Worm (Caenorhabditis elegans) whole organism, L1 larva: ENCODE measurements around the gene snt-1.

Experiments used
- C04F5.9 ChIP-seq: sonication (generic microtip); optimal IDR thresholded peaks from 2 replicates; lab custom pipeline; 2016; ENCODE audit warnings: missing genetic modification characterization, missing compliant biosample characterization
- C16A3.4 ChIP-seq: fragments of 150-350 bp; optimal IDR thresholded peaks from 2 replicates; lab custom pipeline; 2014; ENCODE audit warnings: missing biosample characterization, missing genetic modification characterization
- C34B4.2 ChIP-seq: sonication (generic microtip); optimal IDR thresholded peaks from 2 replicates; lab custom pipeline; 2017; ENCODE audit warnings: mild to moderate bottlenecking, missing genetic modification characterization, missing compliant biosample characterization
- Y116A8C.19 ChIP-seq: sonication (generic microtip); optimal IDR thresholded peaks from 2 replicates; lab custom pipeline; 2016; ENCODE audit warnings: missing compliant biosample characterization, missing genetic modification characterization, borderline replicate concordance
- aha-1 ChIP-seq: fragments of 150-350 bp; optimal IDR thresholded peaks from 2 replicates; lab custom pipeline; 2014; ENCODE audit warnings: missing biosample characterization, missing genetic modification characterization
- ama-1 ChIP-seq: fragments of 150-350 bp; optimal IDR thresholded peaks from 2 replicates; lab custom pipeline; 2014
- blmp-1 ChIP-seq: fragments of 150-350 bp; optimal IDR thresholded peaks from 2 replicates; lab custom pipeline; 2014; ENCODE audit warnings: missing biosample characterization, missing genetic modification characterization
- ceh-90 ChIP-seq: sonication (generic microtip); optimal IDR thresholded peaks from 2 replicates; lab custom pipeline; 2016; ENCODE audit warnings: missing genetic modification characterization, missing compliant biosample characterization
- ces-1 ChIP-seq: fragments of 150-350 bp; optimal IDR thresholded peaks from 2 replicates; lab custom pipeline; 2014; ENCODE audit warnings: missing biosample characterization, missing genetic modification reagents, missing genetic modification characterization
- efl-1 ChIP-seq, 4 experiments: fragments of 150-350 bp; optimal IDR thresholded peaks in 3 of 4; peaks in 1 of 4; 1 replicate in 1 of 4; 2 replicates in 3 of 4; lab custom pipeline; 2014; ENCODE audit warnings: missing biosample characterization in 2 of 4, missing genetic modification characterization in 2 of 4, missing genetic modification reagents in 2 of 4
- efl-3 ChIP-seq: fragments of 200-800 bp; sonication (Bioruptor generic); optimal IDR thresholded peaks from 2 replicates; lab custom pipeline; 2018; ENCODE audit warnings: mild to moderate bottlenecking, missing genetic modification characterization, missing compliant biosample characterization
- egl-27 ChIP-seq, 2 experiments: fragments of 150-350 bp in 1 of 2; sonication (generic microtip); optimal IDR thresholded peaks; 3 replicates each; lab custom pipeline; 2017 to 2018; ENCODE audit warnings: missing biosample characterization in 2 of 2, missing genetic modification characterization in 2 of 2, missing genetic modification reagents in 2 of 2
- elt-3 ChIP-seq, 6 experiments: fragments of 150-350 bp in 1 of 6; sonication (generic microtip); optimal IDR thresholded peaks; 2 replicates each; lab custom pipeline; 2017 to 2018; ENCODE audit warnings: missing biosample characterization in 6 of 6, missing genetic modification characterization in 6 of 6, inconsistent platforms in 1 of 6
- ets-5 ChIP-seq: fragments of 200-800 bp; sonication (Bioruptor generic); IDR thresholded peaks from 2 replicates; pipeline ENCODE4 v1.3.6; 2022; ENCODE audit warnings: missing genetic modification characterization, missing compliant biosample characterization
- fkh-10 ChIP-seq: sonication (generic microtip); optimal IDR thresholded peaks from 2 replicates; lab custom pipeline; 2017; ENCODE audit warnings: missing biosample characterization, missing genetic modification reagents, missing genetic modification characterization
- fkh-4 ChIP-seq: sonication (generic microtip); optimal IDR thresholded peaks from 2 replicates; lab custom pipeline; 2016; ENCODE audit warnings: missing compliant biosample characterization, missing genetic modification characterization, borderline replicate concordance
- fos-1 ChIP-seq: fragments of 150-350 bp; optimal IDR thresholded peaks from 2 replicates; lab custom pipeline; 2014; ENCODE audit warnings: missing biosample characterization, missing genetic modification characterization
- hlh-17 ChIP-seq: fragments of 200-800 bp; sonication (Bioruptor generic); optimal IDR thresholded peaks from 2 replicates; lab custom pipeline; 2018; ENCODE audit warnings: missing genetic modification characterization, mild to moderate bottlenecking, missing compliant biosample characterization, moderate library complexity, borderline replicate concordance
- hpl-2 ChIP-seq: fragments of 150-350 bp; optimal IDR thresholded peaks from 2 replicates; lab custom pipeline; 2014; ENCODE audit warnings: missing biosample characterization, missing genetic modification reagents, missing genetic modification characterization
- irx-1 ChIP-seq: sonication (generic microtip); optimal IDR thresholded peaks from 2 replicates; lab custom pipeline; 2016; ENCODE audit warnings: missing genetic modification characterization, missing compliant biosample characterization
- jun-1 ChIP-seq: fragments of 150-350 bp; optimal IDR thresholded peaks from 2 replicates; lab custom pipeline; 2014; ENCODE audit warnings: missing biosample characterization, missing genetic modification reagents, missing genetic modification characterization
- lin-14 ChIP-seq: fragments of 200-800 bp; sonication (Bioruptor generic); optimal IDR thresholded peaks from 2 replicates; lab custom pipeline; 2018; ENCODE audit warnings: mild to moderate bottlenecking, missing genetic modification characterization, moderate library complexity, missing compliant biosample characterization
- lin-35 ChIP-seq, 2 experiments: fragments of 150-350 bp; optimal IDR thresholded peaks; 2 replicates each; lab custom pipeline; 2014; ENCODE audit warnings: missing biosample characterization in 2 of 2, missing genetic modification characterization in 2 of 2, missing genetic modification reagents in 2 of 2
- lin-39 ChIP-seq: fragments of 150-350 bp; optimal IDR thresholded peaks from 2 replicates; lab custom pipeline; 2014; ENCODE audit warnings: missing biosample characterization, missing genetic modification reagents, missing genetic modification characterization
- lir-3 ChIP-seq: sonication (generic microtip); optimal IDR thresholded peaks from 2 replicates; lab custom pipeline; 2016; ENCODE audit warnings: mild to moderate bottlenecking, missing genetic modification characterization, moderate library complexity, missing compliant biosample characterization; ENCODE audit not compliant: poor library complexity
- lsy-2 ChIP-seq, 2 experiments: fragments of 150-350 bp; optimal IDR thresholded peaks; 2 replicates each; lab custom pipeline; 2014; ENCODE audit warnings: missing biosample characterization in 2 of 2, missing genetic modification characterization in 2 of 2
- mab-9 ChIP-seq: fragments of 200-800 bp; sonication (Bioruptor generic); IDR thresholded peaks from 2 replicates; pipeline ENCODE4 v1.3.6; 2022; ENCODE audit warnings: missing genetic modification reagents, missing genetic modification characterization, missing compliant biosample characterization
- nhr-19 ChIP-seq: fragments of 200-800 bp; sonication (Bioruptor generic); conservative IDR thresholded peaks from 2 replicates; pipeline ENCODE4 v1.3.6; 2022; ENCODE audit warnings: missing genetic modification characterization, missing compliant biosample characterization
- nhr-20 ChIP-seq: sonication (generic microtip); optimal IDR thresholded peaks from 2 replicates; lab custom pipeline; 2016; ENCODE audit warnings: mild to moderate bottlenecking, missing genetic modification characterization, missing compliant biosample characterization
- nhr-237 ChIP-seq: fragments of 150-350 bp; optimal IDR thresholded peaks from 2 replicates; lab custom pipeline; 2014; ENCODE audit warnings: missing biosample characterization, missing genetic modification characterization
- nhr-28 ChIP-seq: fragments of 150-350 bp; optimal IDR thresholded peaks from 2 replicates; lab custom pipeline; 2014; ENCODE audit warnings: missing biosample characterization, missing genetic modification characterization
- nhr-47 ChIP-seq: sonication (generic microtip); optimal IDR thresholded peaks from 2 replicates; lab custom pipeline; 2016; ENCODE audit warnings: mild to moderate bottlenecking, missing genetic modification characterization, moderate library complexity, missing compliant biosample characterization
- nhr-71 ChIP-seq: sonication (generic microtip); optimal IDR thresholded peaks from 2 replicates; lab custom pipeline; 2016; ENCODE audit warnings: mild to moderate bottlenecking, missing genetic modification characterization, moderate library complexity, missing compliant biosample characterization
- nhr-77 ChIP-seq: fragments of 150-350 bp; optimal IDR thresholded peaks from 2 replicates; lab custom pipeline; 2014; ENCODE audit warnings: missing biosample characterization, missing genetic modification characterization
- nhr-85 ChIP-seq: sonication (generic microtip); peaks from one replicate; lab custom pipeline; 2016; ENCODE audit warnings: missing genetic modification characterization, inconsistent platforms, missing compliant biosample characterization
- nhr-90 ChIP-seq: sonication (generic microtip); optimal IDR thresholded peaks from 2 replicates; lab custom pipeline; 2016; ENCODE audit warnings: mild to moderate bottlenecking, missing genetic modification characterization, missing compliant biosample characterization; ENCODE audit not compliant: poor library complexity
- pag-3 ChIP-seq: sonication (generic microtip); optimal IDR thresholded peaks from 2 replicates; lab custom pipeline; 2017; ENCODE audit warnings: missing genetic modification characterization, mild to moderate bottlenecking, missing compliant biosample characterization, antibody characterized with exemption, borderline replicate concordance; ENCODE audit not compliant: insufficient read depth
- rnt-1 ChIP-seq: sonication (generic microtip); optimal IDR thresholded peaks from 2 replicates; lab custom pipeline; 2016; ENCODE audit warnings: mild to moderate bottlenecking, missing genetic modification characterization, moderate library complexity, missing compliant biosample characterization
- snu-23 ChIP-seq: sonication (generic microtip); optimal IDR thresholded peaks from 2 replicates; lab custom pipeline; 2016; ENCODE audit warnings: missing genetic modification characterization, missing compliant biosample characterization
- sox-4 ChIP-seq: sonication (generic microtip); optimal IDR thresholded peaks from 2 replicates; lab custom pipeline; 2016; ENCODE audit warnings: missing genetic modification characterization, missing compliant biosample characterization
- sup-37 ChIP-seq: fragments of 200-800 bp; sonication (Bioruptor generic); optimal IDR thresholded peaks from 2 replicates; lab custom pipeline; 2018; ENCODE audit warnings: mild to moderate bottlenecking, missing genetic modification characterization, missing compliant biosample characterization
- swsn-7 ChIP-seq: sonication (generic microtip); optimal IDR thresholded peaks from 2 replicates; lab custom pipeline; 2016; ENCODE audit warnings: missing genetic modification characterization, missing compliant biosample characterization
- tbx-2 ChIP-seq: sonication (generic microtip); optimal IDR thresholded peaks from 2 replicates; lab custom pipeline; 2016; ENCODE audit warnings: missing genetic modification characterization, missing compliant biosample characterization
- tlp-1 ChIP-seq: fragments of 150-350 bp; optimal IDR thresholded peaks from 2 replicates; lab custom pipeline; 2014; ENCODE audit warnings: missing biosample characterization, missing genetic modification characterization
- unc-130 ChIP-seq: fragments of 150-350 bp; optimal IDR thresholded peaks from 2 replicates; lab custom pipeline; 2017; ENCODE audit warnings: missing biosample characterization, missing genetic modification characterization, inconsistent platforms
- unc-30 ChIP-seq: sonication (generic microtip); optimal IDR thresholded peaks from 2 replicates; lab custom pipeline; 2017; ENCODE audit warnings: missing biosample characterization, missing genetic modification characterization
- unc-86 ChIP-seq: sonication (generic microtip); optimal IDR thresholded peaks from 2 replicates; lab custom pipeline; 2016; ENCODE audit warnings: missing genetic modification characterization, missing compliant biosample characterization
- unc-98 ChIP-seq: fragments of 200-800 bp; sonication (Bioruptor generic); IDR thresholded peaks from 2 replicates; pipeline ENCODE4 v1.3.6; 2022; ENCODE audit warnings: missing genetic modification characterization, missing compliant biosample characterization
- xbp-1 ChIP-seq: sonication (generic microtip); optimal IDR thresholded peaks from 2 replicates; lab custom pipeline; 2016; ENCODE audit warnings: missing genetic modification characterization, missing compliant biosample characterization
- ztf-11 ChIP-seq, 2 experiments: sonication (generic microtip); optimal IDR thresholded peaks; 2 replicates each; lab custom pipeline; 2016 to 2017; ENCODE audit warnings: missing genetic modification characterization in 2 of 2, missing biosample characterization in 1 of 2, missing compliant biosample characterization in 1 of 2
- ztf-4 ChIP-seq: fragments of 150-350 bp; optimal IDR thresholded peaks from 2 replicates; lab custom pipeline; 2014; ENCODE audit warnings: missing biosample characterization, missing genetic modification characterization

Gene snt-1

ce11 chrII:6822347-6822746 lies 11.6 kb downstream of the snt-1 start (continued):
- TF ChIP-seq irx-1 (no peak), mab-9 (no peak), nhr-237 (tag; lab: Kevin White, UChicago) (peak; percentile 4), lir-3 (tag; lab: Kevin White, UChicago) (no peak), aha-1 (tag; lab: Kevin White, UChicago) (no peak), lin-39 (tag; lab: Kevin White, UChicago) (no peak), nhr-19 (peak; percentile 42), ceh-90 (no peak), nhr-20 (peak; percentile 81), efl-3 (GFP tag; lab: Kevin White, UChicago) (peak; percentile 30), lsy-2 (tag; optimal IDR thresholded peaks at IDR 0.05; lab: Kevin White, UChicago) (peak; percentile 41 to 70), jun-1 (peak; percentile 0), rnt-1 (tag; lab: Kevin White, UChicago) (peak; percentile 87), Y116A8C.19 (no peak), sox-4 (no peak), lin-35 (GFP tag; optimal IDR thresholded peaks at IDR 0.05; lab: Kevin White, UChicago) (peak in 1 of 2 experiments; percentile 40), ztf-4 (tag; lab: Kevin White, UChicago) (peak; percentile 52), ama-1 (lab: Kevin White, UChicago) (no peak), efl-1 (optimal IDR thresholded peaks at IDR 0.05; lab: Kevin White, UChicago) (peak; percentile 15 to 23), efl-1 (GFP tag; optimal IDR thresholded peaks at IDR 0.05 in 1 of 2; lab: Kevin White, UChicago) (no peak), elt-3 (tag; optimal IDR thresholded peaks at IDR 0.05; lab: Kevin White, UChicago) (peak; percentile 14 to 89 (median 58)), unc-30 (tag; lab: Kevin White, UChicago) (no peak), hlh-17 (GFP tag; lab: Kevin White, UChicago) (no peak), hpl-2 (GFP tag; lab: Kevin White, UChicago) (no peak), ets-5 (GFP tag; lab: Robert Waterston, UW) (no peak), nhr-85 (peak; percentile 96), nhr-47 (tag; lab: Kevin White, UChicago) (no peak), tlp-1 (tag; lab: Kevin White, UChicago) (no peak), C16A3.4 (tag; lab: Kevin White, UChicago) (peak; percentile 41), ces-1 (GFP tag; lab: Kevin White, UChicago) (no peak), nhr-77 (tag; lab: Kevin White, UChicago) (no peak), pag-3 (peak; percentile 80), unc-98 (GFP tag; lab: Robert Waterston, UW) (no peak), xbp-1 (tag; lab: Kevin White, UChicago) (no peak), fos-1 (tag; lab: Kevin White, UChicago) (peak; percentile 31), nhr-90 (peak; percentile 13), unc-86 (no peak), C34B4.2 (tag; lab: Kevin White, UChicago) (no peak), fkh-4 (tag; lab: Kevin White, UChicago) (no peak), fkh-10 (GFP tag; lab: Kevin White, UChicago) (no peak)

ce11 chrII:6823233-6823632 lies 12.5 kb downstream of the snt-1 start:
- TF ChIP-seq irx-1 = peak; percentile 35
- TF ChIP-seq nhr-71 (tag; lab: Kevin White, UChicago) = peak; percentile 58
- no peak for TF ChIP-seq efl-3 (GFP tag; lab: Kevin White, UChicago)
- TF ChIP-seq tbx-2 (tag; lab: Kevin White, UChicago) = peak; percentile 64
- peak; percentile 29 for TF ChIP-seq blmp-1
- peak in 1 of 2 experiments; percentile 60 for TF ChIP-seq egl-27 (tag; optimal IDR thresholded peaks at IDR 0.05; lab: Kevin White, UChicago)
- peak; percentile 1 for TF ChIP-seq jun-1
- TF ChIP-seq C04F5.9 = no peak
- TF ChIP-seq nhr-28 = no peak
- peak; percentile 87 for TF ChIP-seq nhr-85
- TF ChIP-seq nhr-47 (tag; lab: Kevin White, UChicago) = no peak
- peak; percentile 23 for TF ChIP-seq fkh-4 (tag; lab: Kevin White, UChicago)
- peak; percentile 43 for TF ChIP-seq unc-130 (tag; lab: Kevin White, UChicago)
- TF ChIP-seq nhr-20 = peak; percentile 23
- peak; percentile 19 to 45 for TF ChIP-seq lsy-2 (tag; optimal IDR thresholded peaks at IDR 0.05; lab: Kevin White, UChicago)
- no peak for TF ChIP-seq ceh-90
- TF ChIP-seq lin-14 = peak; percentile 89
- no peak for TF ChIP-seq lir-3 (tag; lab: Kevin White, UChicago)
- peak; percentile 22 for TF ChIP-seq swsn-7 (tag; lab: Kevin White, UChicago)
- 0 out of 2 replicates have a peak, but pooled peaks have one; percentile 19 for TF ChIP-seq mab-9
- TF ChIP-seq ztf-11 (tag; optimal IDR thresholded peaks at IDR 0.05; lab: Kevin White, UChicago) = peak in 1 of 2 experiments; percentile 13
- peak; percentile 39; the same call in 1 of the 2 replicates for TF ChIP-seq nhr-19
- no peak for TF ChIP-seq sup-37
- TF ChIP-seq snu-23 (GFP tag; lab: Kevin White, UChicago) = peak; percentile 47
